Worm (Caenorhabditis elegans): Measurements from ENCODE around the gene T24H10.1.
A peak's percentile ranks its signal among the peaks of the same experiment; 100 is the strongest.

- TF ChIP-seq flt-1 (GFP tag; IDR thresholded peaks at IDR 0.05) = peak; percentile 71
- no peak for TF ChIP-seq ref-1 (GFP tag; conservative IDR thresholded peaks at IDR 0.05)
- peak; percentile 61 for TF ChIP-seq ztf-23 (GFP tag; IDR thresholded peaks at IDR 0.05)
- TF ChIP-seq ztf-29 (GFP tag; IDR thresholded peaks at IDR 0.05) = peak; percentile 75
- peak; percentile 53; the same call in 1 of the 2 replicates for TF ChIP-seq tab-1 (GFP tag; IDR thresholded peaks at IDR 0.05)
- no peak for TF ChIP-seq med-1 (GFP tag; optimal IDR thresholded peaks at IDR 0.05; ENCODE audit: insufficient read depth)
- TF ChIP-seq cog-1 (tag; optimal IDR thresholded peaks at IDR 0.05) = peak; percentile 93
- no peak for TF ChIP-seq klf-2 (GFP tag; conservative IDR thresholded peaks at IDR 0.05)
- TF ChIP-seq T22C8.4 (GFP tag; IDR thresholded peaks at IDR 0.05) = no peak
These were observed 38.8 kb upstream of the T24H10.1 start for ce11 chrII:9060332-9060840.
